Fruit fly (Drosophila melanogaster): ENCODE measurements around the gene CG34256.

CG34256 gene

dm6 chr3L:19000413-19000812 is 10.8 kb upstream of the CG34256 start, which contains the start of gene CG3808:
Gene CG3808 (minus strand): TSS chr3L:19000608.
- no peak for TF ChIP-seq CG17806 (tag; optimal IDR thresholded peaks at IDR 0.05)
- no peak for TF ChIP-seq CG8301 (tag; optimal IDR thresholded peaks at IDR 0.05)
- no peak for TF ChIP-seq gl (tag; optimal IDR thresholded peaks at IDR 0.05)
- TF ChIP-seq CG4496 (GFP tag; IDR thresholded peaks at IDR 0.05): no peak; the same call in 2 of the 3 replicates
- TF ChIP-seq CG10348 (GFP tag; IDR thresholded peaks at IDR 0.05): no peak
- TF ChIP-seq EcR (GFP tag; optimal IDR thresholded peaks at IDR 0.05): no peak
- no peak for TF ChIP-seq Snoo (tag; optimal IDR thresholded peaks at IDR 0.05)
- TF ChIP-seq fd96Ca (GFP tag; IDR thresholded peaks at IDR 0.05): no peak
- TF ChIP-seq CG14655 (GFP tag; optimal IDR thresholded peaks at IDR 0.05): no peak
- TF ChIP-seq CG9948 (tag; optimal IDR thresholded peaks at IDR 0.05): no peak
- no peak for TF ChIP-seq Pif1B (GFP tag; optimal IDR thresholded peaks at IDR 0.05)
- TF ChIP-seq Ets98B (GFP tag; IDR thresholded peaks at IDR 0.05): no peak
- no peak for TF ChIP-seq D1 (tag; optimal IDR thresholded peaks at IDR 0.05)
- TF ChIP-seq CG13204 (GFP tag; optimal IDR thresholded peaks at IDR 0.05): no peak
- TF ChIP-seq CG15710 (tag; optimal IDR thresholded peaks at IDR 0.05): no peak
- no peak for TF ChIP-seq CG32121 (GFP tag; IDR thresholded peaks at IDR 0.05)
- no peak for TF ChIP-seq CG8159 (tag; optimal IDR thresholded peaks at IDR 0.05)
- TF ChIP-seq CG34367 (tag; optimal IDR thresholded peaks at IDR 0.05): no peak
- no peak for TF ChIP-seq rn (GFP tag; IDR thresholded peaks at IDR 0.05)

dm6 chr3L:18998284-18998830 is 8.7 kb upstream of the CG34256 start:
- TF ChIP-seq gl (tag; optimal IDR thresholded peaks at IDR 0.05): no peak
- TF ChIP-seq fd96Ca (GFP tag; IDR thresholded peaks at IDR 0.05): no peak
- TF ChIP-seq Pif1B (GFP tag; optimal IDR thresholded peaks at IDR 0.05): no peak
- TF ChIP-seq EcR (GFP tag; optimal IDR thresholded peaks at IDR 0.05): peak; percentile 14
- no peak for TF ChIP-seq CG15710 (tag; optimal IDR thresholded peaks at IDR 0.05)
- TF ChIP-seq CG14655 (GFP tag; optimal IDR thresholded peaks at IDR 0.05): no peak
- TF ChIP-seq CG4496 (GFP tag; IDR thresholded peaks at IDR 0.05): peak; percentile 37; the same call in 1 of the 3 replicates
- no peak for TF ChIP-seq Pif1A (GFP tag; optimal IDR thresholded peaks at IDR 0.05)
- TF ChIP-seq Ets98B (GFP tag; IDR thresholded peaks at IDR 0.05): peak; percentile 19; the same call in 1 of the 2 replicates
- TF ChIP-seq D1 (tag; optimal IDR thresholded peaks at IDR 0.05): no peak

dm6 chr3L:18997590-18998283 is 8.1 kb upstream of the CG34256 start, which contains the start of gene CG18135:
Gene CG18135 (minus strand): TSS chr3L:18998283.
- TF ChIP-seq CG15710 (tag; optimal IDR thresholded peaks at IDR 0.05): no peak
- peak; percentile 59 for TF ChIP-seq EcR (GFP tag; optimal IDR thresholded peaks at IDR 0.05)

- TF ChIP-seq CG13204 (GFP tag; optimal IDR thresholded peaks at IDR 0.05): no peak
- TF ChIP-seq EcR (GFP tag; optimal IDR thresholded peaks at IDR 0.05): peak; percentile 42
- peak; percentile 7; the same call in 1 of the 2 replicates for TF ChIP-seq Ets98B (GFP tag; IDR thresholded peaks at IDR 0.05)
- TF ChIP-seq CG17806 (tag; optimal IDR thresholded peaks at IDR 0.05): no peak
Observed at dm6 chr3L:18996774-18997589, 7.4 kb upstream of the CG34256 start.

dm6 chr3L:18996030-18996773 is 6.6 kb upstream of the CG34256 start:
- TF ChIP-seq CG32121 (GFP tag; IDR thresholded peaks at IDR 0.05): peak; percentile 70
- TF ChIP-seq Ets98B (GFP tag; IDR thresholded peaks at IDR 0.05): peak; percentile 64
- peak; percentile 60 for TF ChIP-seq CG15710 (tag; optimal IDR thresholded peaks at IDR 0.05)
- peak; percentile 24 for TF ChIP-seq Snoo (tag; optimal IDR thresholded peaks at IDR 0.05)
- peak; percentile 76 for TF ChIP-seq CG8159 (tag; optimal IDR thresholded peaks at IDR 0.05)
- peak; percentile 96 for TF ChIP-seq EcR (GFP tag; optimal IDR thresholded peaks at IDR 0.05)
- TF ChIP-seq CG10348 (GFP tag; IDR thresholded peaks at IDR 0.05): no peak
- peak; percentile 42 for TF ChIP-seq D1 (tag; optimal IDR thresholded peaks at IDR 0.05)
- peak; percentile 69 for TF ChIP-seq CG12605 (GFP tag; IDR thresholded peaks at IDR 0.05)
- TF ChIP-seq gl (tag; optimal IDR thresholded peaks at IDR 0.05): no peak
- peak; percentile 26 for TF ChIP-seq CG17806 (tag; optimal IDR thresholded peaks at IDR 0.05)
- TF ChIP-seq CG34367 (tag; optimal IDR thresholded peaks at IDR 0.05): peak; percentile 38
- peak; percentile 53 for TF ChIP-seq Pif1A (GFP tag; optimal IDR thresholded peaks at IDR 0.05)
- TF ChIP-seq rn (GFP tag; IDR thresholded peaks at IDR 0.05): 0 out of 2 replicates have a peak, but pooled peaks have one; percentile 23
- TF ChIP-seq fd96Ca (GFP tag; IDR thresholded peaks at IDR 0.05): peak; percentile 80
- peak; percentile 68 for TF ChIP-seq CG14655 (GFP tag; optimal IDR thresholded peaks at IDR 0.05)
- peak; percentile 50 for TF ChIP-seq CG8301 (tag; optimal IDR thresholded peaks at IDR 0.05)
- TF ChIP-seq CG13204 (GFP tag; optimal IDR thresholded peaks at IDR 0.05): peak; percentile 87
- peak; percentile 89 for TF ChIP-seq CG4496 (GFP tag; IDR thresholded peaks at IDR 0.05)
- TF ChIP-seq Pif1B (GFP tag; optimal IDR thresholded peaks at IDR 0.05): peak; percentile 14
- TF ChIP-seq CG9948 (tag; optimal IDR thresholded peaks at IDR 0.05): peak; percentile 65
